Fruit fly (Drosophila melanogaster) whole organism: Measurements from ENCODE around the gene MED30.

Source experiments
- CG8478 ChIP-seq: fragments of >200 bp; optimal IDR thresholded peaks from 2 replicates; lab custom pipeline; 2018; ENCODE audit warnings: inconsistent platforms
- Dll ChIP-seq: fragments of >200 bp; optimal IDR thresholded peaks from 2 replicates; lab custom pipeline; 2017
- EcR ChIP-seq, 2 experiments: fragments of >200 bp; optimal IDR thresholded peaks; 2 replicates each; lab custom pipeline; 2017; ENCODE audit warnings: missing biosample characterization in 2 of 2, missing genetic modification characterization in 2 of 2, missing genetic modification reagents in 2 of 2
- pan ChIP-seq: fragments of >200 bp; optimal IDR thresholded peaks from 2 replicates; lab custom pipeline; 2017
- psq ChIP-seq: fragments of >200 bp; optimal IDR thresholded peaks from 2 replicates; lab custom pipeline; 2017
- usp ChIP-seq: fragments of >200 bp; optimal IDR thresholded peaks from 2 replicates; lab custom pipeline; 2017; ENCODE audit warnings: missing biosample characterization, missing genetic modification characterization, mixed read lengths

Gene MED30

dm6 chr3L:663880-664279, 10.0 kb upstream of the MED30 start:
- TF ChIP-seq usp (no peak), Dll (lab: Kevin White, UChicago) (no peak), CG8478 (lab: Kevin White, UChicago) (no peak), psq (lab: Kevin White, UChicago) (no peak), pan (no peak), EcR (GFP tag; optimal IDR thresholded peaks at IDR 0.05; lab: Kevin White, UChicago) (no peak)

dm6 chr3L:660314-661075, 6.6 kb upstream of the MED30 start:
- TF ChIP-seq CG8478 (lab: Kevin White, UChicago) (no peak), EcR (GFP tag; optimal IDR thresholded peaks at IDR 0.05; lab: Kevin White, UChicago) (no peak)

dm6 chr3L:658279-658678, 4.4 kb upstream of the MED30 start:
- TF ChIP-seq usp (no peak), EcR (GFP tag; optimal IDR thresholded peaks at IDR 0.05; lab: Kevin White, UChicago) (no peak), Dll (lab: Kevin White, UChicago) (no peak), pan (no peak), CG8478 (lab: Kevin White, UChicago) (no peak), psq (lab: Kevin White, UChicago) (no peak)

DNA sequence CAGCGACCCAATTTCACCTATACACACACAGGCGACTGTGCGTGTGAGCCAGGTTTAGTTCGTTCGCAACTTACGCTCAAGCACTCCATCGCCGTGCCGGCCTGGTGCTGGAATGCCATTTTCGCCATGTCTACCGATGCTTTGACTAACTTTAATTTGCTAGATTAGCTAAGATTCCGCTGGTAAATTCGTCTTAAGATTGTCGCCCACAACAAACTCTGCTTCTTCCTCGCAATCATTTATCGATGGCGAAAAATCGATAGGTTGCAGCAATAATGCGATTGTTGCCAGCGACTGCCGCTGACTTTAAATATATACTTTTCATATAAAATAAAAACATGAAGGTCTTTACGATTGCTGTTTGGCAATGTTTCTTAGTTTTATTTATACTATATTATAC, 1.3 kb downstream of the MED30 start, which contains the start of gene CG3402:
Gene CG3402, minus strand, starts transcription at position 245 of the 400 bp plus-strand sequence.
- no peak for TF ChIP-seq pan
- TF ChIP-seq EcR (GFP tag; optimal IDR thresholded peaks at IDR 0.05; lab: Kevin White, UChicago): no peak
- TF ChIP-seq CG8478 (lab: Kevin White, UChicago): no peak
- no peak for TF ChIP-seq psq (lab: Kevin White, UChicago)
- no peak for TF ChIP-seq Dll (lab: Kevin White, UChicago)
- TF ChIP-seq usp: no peak

dm6 chr3L:649025-649769, 4.7 kb downstream of the MED30 start:
- TF ChIP-seq EcR (GFP tag; optimal IDR thresholded peaks at IDR 0.05; lab: Kevin White, UChicago): no peak
- peak; percentile 50 for TF ChIP-seq Dll (lab: Kevin White, UChicago)

DNA sequence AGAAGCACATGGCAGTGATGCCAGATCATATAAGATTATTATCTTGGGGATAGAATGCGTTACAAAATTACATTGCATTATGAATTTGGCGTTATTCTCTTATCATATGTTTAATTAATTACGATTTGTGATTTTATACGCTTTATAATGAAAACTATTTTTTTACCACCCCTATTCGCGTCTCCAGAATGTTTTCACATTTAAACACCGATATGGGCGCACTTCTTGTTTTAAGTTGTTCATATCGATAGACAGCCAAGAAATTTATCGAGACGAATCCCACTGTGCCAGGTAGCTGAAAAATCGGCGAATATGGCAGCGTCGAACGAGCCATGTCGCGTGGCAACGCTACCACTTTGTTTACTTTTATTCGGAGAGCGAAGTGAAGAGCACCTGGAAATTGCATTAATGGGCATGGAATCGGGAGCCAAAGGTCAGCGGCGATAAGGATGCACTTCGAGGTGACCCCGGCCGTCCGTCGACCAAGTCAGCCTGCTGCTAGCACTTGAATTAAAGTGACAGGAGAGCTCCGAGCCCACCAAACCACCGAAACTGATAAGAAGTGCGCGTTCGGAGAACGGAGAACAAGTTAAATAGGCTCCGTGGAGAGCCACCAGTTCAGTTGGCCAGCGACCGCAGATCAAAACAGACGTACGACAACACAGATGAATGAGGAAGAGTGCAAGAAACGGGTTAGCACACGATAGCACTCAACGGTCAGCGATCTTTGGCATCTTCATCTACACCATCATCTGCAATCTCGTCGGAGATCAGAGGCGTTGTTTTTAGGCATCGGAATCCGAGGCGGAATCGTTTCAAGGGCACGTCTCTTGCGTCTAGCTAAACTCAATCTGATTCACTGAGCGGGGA, 5.5 kb downstream of the MED30 start, which contains the start of gene Gale:
Gene Gale, plus strand, starts transcription at position 401 of the 870 bp plus-strand sequence.
- no peak for TF ChIP-seq usp
- TF ChIP-seq EcR (GFP tag; optimal IDR thresholded peaks at IDR 0.05; lab: Kevin White, UChicago): no peak
- TF ChIP-seq CG8478 (lab: Kevin White, UChicago): no peak
- TF ChIP-seq Dll (lab: Kevin White, UChicago): no peak
- no peak for TF ChIP-seq pan
- no peak for TF ChIP-seq psq (lab: Kevin White, UChicago)

dm6 chr3L:647529-647928, 6.4 kb downstream of the MED30 start:
- TF ChIP-seq EcR (GFP tag; optimal IDR thresholded peaks at IDR 0.05; lab: Kevin White, UChicago) (no peak), Dll (lab: Kevin White, UChicago) (no peak), usp (no peak), CG8478 (lab: Kevin White, UChicago) (no peak)

DNA sequence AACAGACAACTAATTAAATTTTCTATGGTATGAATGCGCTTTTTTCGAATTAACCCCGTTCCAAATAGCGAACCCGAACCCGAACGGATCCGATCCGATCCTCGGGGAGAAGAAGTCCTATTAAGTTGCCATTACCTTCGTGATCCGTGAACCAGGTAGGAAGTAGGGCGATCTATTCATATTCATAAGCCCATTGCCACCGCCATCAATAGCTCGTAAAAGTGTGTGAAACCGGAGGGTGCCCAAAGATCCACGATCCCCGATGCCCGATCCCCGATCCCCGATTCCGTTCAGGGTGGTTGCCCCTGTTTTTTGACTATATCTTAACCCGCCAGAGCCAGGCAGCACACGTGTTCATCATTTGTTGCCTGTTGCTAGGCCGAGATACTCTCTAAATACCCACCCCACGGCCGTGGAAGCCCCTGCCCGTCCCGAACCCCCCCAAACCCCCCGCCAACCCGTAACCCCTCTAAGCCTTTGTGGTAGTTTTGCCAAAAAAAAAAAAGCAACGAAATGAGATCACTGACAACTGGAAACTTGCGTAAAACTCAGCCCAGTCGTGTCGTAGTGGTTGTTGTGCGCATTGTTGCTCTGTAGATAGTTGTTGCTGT, 8.4 kb downstream of the MED30 start:
- no peak for TF ChIP-seq EcR (GFP tag; optimal IDR thresholded peaks at IDR 0.05; lab: Kevin White, UChicago)
- TF ChIP-seq CG8478 (lab: Kevin White, UChicago): no peak
- TF ChIP-seq psq (lab: Kevin White, UChicago): no peak
- no peak for TF ChIP-seq usp
- no peak for TF ChIP-seq pan
- no peak for TF ChIP-seq Dll (lab: Kevin White, UChicago)

DNA sequence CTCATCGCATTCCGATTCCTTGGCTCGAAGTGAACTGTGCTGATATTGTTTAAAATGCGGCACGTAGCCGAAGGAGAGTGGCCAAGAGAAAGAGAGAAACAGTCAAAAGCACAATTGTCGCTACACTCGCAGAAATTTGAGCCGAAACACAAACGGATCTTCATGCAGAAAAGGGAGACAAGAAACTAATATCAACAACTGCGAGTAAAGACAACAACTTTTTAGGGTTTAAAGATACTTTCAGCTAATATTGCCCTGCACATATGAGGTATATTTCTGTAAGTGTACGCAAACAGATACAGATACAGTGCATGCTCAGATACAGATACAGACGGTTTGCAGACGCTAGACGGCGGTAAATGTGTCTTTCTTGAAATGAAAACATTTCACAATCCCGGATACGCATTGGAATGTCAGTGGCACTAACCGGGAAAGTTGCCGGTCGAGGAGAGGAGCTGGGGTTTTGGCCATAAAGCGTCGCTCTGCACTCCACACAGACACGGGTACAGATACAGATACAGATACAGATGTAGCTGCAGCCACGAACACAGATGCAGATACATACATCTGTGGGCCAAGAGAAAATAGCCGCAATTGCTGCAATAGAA, 9.7 kb downstream of the MED30 start:
- TF ChIP-seq pan (no peak), usp (no peak), psq (lab: Kevin White, UChicago) (no peak), Dll (lab: Kevin White, UChicago) (no peak), EcR (GFP tag; optimal IDR thresholded peaks at IDR 0.05; lab: Kevin White, UChicago) (no peak), CG8478 (lab: Kevin White, UChicago) (no peak)

dm6 chr3L:642865-643738, 10.8 kb downstream of the MED30 start:
- TF ChIP-seq Dll (lab: Kevin White, UChicago) (no peak), EcR (GFP tag; optimal IDR thresholded peaks at IDR 0.05; lab: Kevin White, UChicago) (no peak), pan (no peak), psq (lab: Kevin White, UChicago) (no peak), usp (no peak), CG8478 (lab: Kevin White, UChicago) (no peak)
